Worm (Caenorhabditis elegans): ENCODE measurements around the gene F52E1.9.

DNA sequence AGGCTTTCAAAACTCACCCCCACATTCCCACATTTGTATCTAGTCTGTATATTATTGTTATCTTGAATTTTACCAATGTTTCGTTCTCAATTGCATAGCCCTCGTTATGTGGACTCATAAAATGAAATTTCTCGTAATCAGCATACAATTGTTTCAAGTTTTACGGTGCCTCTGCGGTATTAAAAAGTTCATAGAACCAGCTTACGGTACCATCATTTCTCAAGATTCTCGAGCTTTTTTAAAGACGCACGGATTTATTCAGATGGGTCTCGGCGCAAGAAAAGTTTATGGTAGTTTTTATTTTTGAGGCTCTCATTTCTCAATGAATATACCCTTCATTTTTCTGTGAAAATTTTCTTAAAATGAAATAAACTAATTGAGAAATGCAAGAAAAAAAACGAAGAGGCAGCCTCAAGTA lies 12.7 kb upstream of the F52E1.9 start:
- no peak for TF ChIP-seq sup-37 (GFP tag; optimal IDR thresholded peaks at IDR 0.05)
- no peak for TF ChIP-seq F16B12.6 (tag; optimal IDR thresholded peaks at IDR 0.05)
- TF ChIP-seq ztf-4 (tag; optimal IDR thresholded peaks at IDR 0.05) = no peak
- no peak for TF ChIP-seq aly-2 (tag; optimal IDR thresholded peaks at IDR 0.05)
- TF ChIP-seq lin-15B (tag; optimal IDR thresholded peaks at IDR 0.05) = no peak
- no peak for TF ChIP-seq lsy-2 (tag; optimal IDR thresholded peaks at IDR 0.05)
- TF ChIP-seq mef-2 (tag; optimal IDR thresholded peaks at IDR 0.05) = no peak
- no peak for TF ChIP-seq nhr-12 (tag; optimal IDR thresholded peaks at IDR 0.05)
- TF ChIP-seq lin-39 (tag; optimal IDR thresholded peaks at IDR 0.05) = no peak
- no peak for TF ChIP-seq nhr-90 (tag; optimal IDR thresholded peaks at IDR 0.05; ENCODE audit: poor library complexity)

Measured in whole organism, L1 larva.